Worm (Caenorhabditis elegans) whole organism, L3 larva: ENCODE results near the gene Y39G8B.9.
A peak's percentile ranks its signal among the peaks of the same experiment; 100 is the strongest.
"Not testable (repeated sequence)": the region's sequence is repeated elsewhere in the genome, so short reads cannot be mapped to it uniquely, and the experiment has no call there.

Experiments used
- R02D3.7 ChIP-seq: fragments of 150-350 bp; optimal IDR thresholded peaks from 2 replicates; lab custom pipeline; 2014; ENCODE audit warnings: missing biosample characterization, missing genetic modification characterization
- ama-1 ChIP-seq: fragments of 150-350 bp; optimal IDR thresholded peaks from 2 replicates; lab custom pipeline; 2018
- ceh-16 ChIP-seq: sonication (generic microtip); optimal IDR thresholded peaks from 2 replicates; lab custom pipeline; 2017; ENCODE audit warnings: missing biosample characterization, missing genetic modification characterization
- ceh-28 ChIP-seq: fragments of 150-350 bp; optimal IDR thresholded peaks from 2 replicates; lab custom pipeline; 2014; ENCODE audit warnings: missing biosample characterization, missing genetic modification reagents, missing genetic modification characterization
- ceh-82 ChIP-seq: fragments of 150-350 bp; optimal IDR thresholded peaks from 2 replicates; lab custom pipeline; 2014; ENCODE audit warnings: missing biosample characterization, missing genetic modification characterization
- daf-12 ChIP-seq: fragments of 150-350 bp; optimal IDR thresholded peaks from 2 replicates; lab custom pipeline; 2014; ENCODE audit warnings: missing biosample characterization, missing genetic modification reagents, missing genetic modification characterization
- elt-1 ChIP-seq: fragments of 150-350 bp; optimal IDR thresholded peaks from 2 replicates; lab custom pipeline; 2014; ENCODE audit warnings: missing biosample characterization, missing genetic modification characterization
- elt-3 ChIP-seq, 3 experiments: fragments of 150-350 bp in 1 of 3; sonication (generic microtip) in 2 of 3; optimal IDR thresholded peaks; 2 replicates in 2 of 3; 4 replicates in 1 of 3; lab custom pipeline; 2014 to 2017; ENCODE audit warnings: missing biosample characterization in 3 of 3, missing genetic modification characterization in 3 of 3
- eor-1 ChIP-seq, 2 experiments: fragments of 150-350 bp; optimal IDR thresholded peaks; 2 replicates each; lab custom pipeline; 2014 to 2018; ENCODE audit warnings: missing biosample characterization in 2 of 2, missing genetic modification characterization in 2 of 2
- fkh-10 ChIP-seq: sonication (generic microtip); optimal IDR thresholded peaks from 2 replicates; lab custom pipeline; 2017; ENCODE audit warnings: missing biosample characterization, missing genetic modification reagents, missing genetic modification characterization
- hmg-11 ChIP-seq: sonication (generic microtip); optimal IDR thresholded peaks from 2 replicates; lab custom pipeline; 2016; ENCODE audit warnings: missing genetic modification characterization, missing compliant biosample characterization
- jun-1 ChIP-seq: fragments of 150-350 bp; optimal IDR thresholded peaks from 2 replicates; lab custom pipeline; 2014; ENCODE audit warnings: missing biosample characterization, missing genetic modification reagents, missing genetic modification characterization
- lin-39 ChIP-seq: fragments of 150-350 bp; optimal IDR thresholded peaks from 2 replicates; lab custom pipeline; 2018; ENCODE audit warnings: missing biosample characterization, missing genetic modification reagents, missing genetic modification characterization
- mml-1 ChIP-seq: fragments of 150-350 bp; sonication (generic microtip); optimal IDR thresholded peaks from 3 replicates; lab custom pipeline; 2014; ENCODE audit warnings: missing biosample characterization, missing genetic modification characterization
- nfya-1 ChIP-seq: sonication (generic microtip); optimal IDR thresholded peaks from 2 replicates; lab custom pipeline; 2017; ENCODE audit warnings: missing genetic modification characterization, mild to moderate bottlenecking, missing compliant biosample characterization, antibody characterized with exemption, moderate library complexity; ENCODE audit not compliant: insufficient read depth
- nhr-11 ChIP-seq: fragments of 150-350 bp; optimal IDR thresholded peaks from 2 replicates; lab custom pipeline; 2014; ENCODE audit warnings: missing biosample characterization, missing genetic modification characterization
- nhr-23 ChIP-seq: fragments of 150-350 bp; optimal IDR thresholded peaks from 2 replicates; lab custom pipeline; 2014; ENCODE audit warnings: missing biosample characterization, missing genetic modification reagents, missing genetic modification characterization
- nhr-237 ChIP-seq: fragments of 150-350 bp; optimal IDR thresholded peaks from 2 replicates; lab custom pipeline; 2014; ENCODE audit warnings: missing biosample characterization, missing genetic modification characterization
- nhr-25 ChIP-seq: sonication (generic microtip); optimal IDR thresholded peaks from 2 replicates; lab custom pipeline; 2017; ENCODE audit warnings: missing biosample characterization, missing genetic modification characterization
- nhr-67 ChIP-seq: fragments of 150-350 bp; optimal IDR thresholded peaks from 2 replicates; lab custom pipeline; 2014; ENCODE audit warnings: missing biosample characterization, missing genetic modification characterization
- pha-4 ChIP-seq: fragments of 150-350 bp; optimal IDR thresholded peaks from 2 replicates; lab custom pipeline; 2014; ENCODE audit warnings: missing biosample characterization, missing genetic modification reagents, missing genetic modification characterization
- tbx-2 ChIP-seq: sonication (generic microtip); optimal IDR thresholded peaks from 2 replicates; lab custom pipeline; 2016; ENCODE audit warnings: mild to moderate bottlenecking, missing genetic modification characterization, missing compliant biosample characterization
- unc-39 ChIP-seq: sonication (generic microtip); optimal IDR thresholded peaks from 4 replicates; lab custom pipeline; 2017; ENCODE audit warnings: missing biosample characterization, missing genetic modification characterization
- zag-1 ChIP-seq: fragments of 150-350 bp; optimal IDR thresholded peaks from 2 replicates; lab custom pipeline; 2014; ENCODE audit warnings: missing biosample characterization, missing genetic modification characterization
- ztf-11 ChIP-seq: fragments of 150-350 bp; optimal IDR thresholded peaks from 2 replicates; lab custom pipeline; 2014; ENCODE audit warnings: missing biosample characterization, missing genetic modification characterization
- ztf-4 ChIP-seq: fragments of 150-350 bp; optimal IDR thresholded peaks from 2 replicates; lab custom pipeline; 2014; ENCODE audit warnings: missing biosample characterization, missing genetic modification characterization

The Y39G8B.9 gene

ce11 chrII:14018192-14018591, 37.0 kb downstream of the Y39G8B.9 start (continued):
- TF ChIP-seq fkh-10 (GFP tag; lab: Kevin White, UChicago), result no peak
- no peak for TF ChIP-seq elt-1
- no peak for TF ChIP-seq zag-1
- TF ChIP-seq mml-1 (tag; lab: Kevin White, UChicago), result no peak
- TF ChIP-seq nfya-1 (tag; lab: Kevin White, UChicago), result peak; percentile 74
- peak; percentile 71 for TF ChIP-seq tbx-2 (tag; lab: Kevin White, UChicago)
- TF ChIP-seq ceh-82 (tag; lab: Kevin White, UChicago), result peak; percentile 55
- TF ChIP-seq nhr-237 (tag; lab: Kevin White, UChicago), result no peak
- TF ChIP-seq elt-3 (tag; optimal IDR thresholded peaks at IDR 0.05; lab: Kevin White, UChicago), result no peak
- peak; percentile 41 for TF ChIP-seq R02D3.7 (tag; lab: Kevin White, UChicago)
- TF ChIP-seq ztf-11 (tag; lab: Kevin White, UChicago), result no peak
- TF ChIP-seq daf-12 (tag; lab: Kevin White, UChicago), result no peak
- TF ChIP-seq ztf-4 (tag; lab: Kevin White, UChicago), result no peak
- no peak for TF ChIP-seq nhr-67 (tag; lab: Kevin White, UChicago)
- peak; percentile 65 for TF ChIP-seq nhr-25 (tag; lab: Kevin White, UChicago)
- TF ChIP-seq pha-4 (tag; lab: Kevin White, UChicago), result peak; percentile 52
- TF ChIP-seq hmg-11 (tag; lab: Kevin White, UChicago), result peak; percentile 75
- peak; percentile 26 for TF ChIP-seq jun-1 (tag; lab: Kevin White, UChicago)
- TF ChIP-seq lin-39, result peak; percentile 50

- no peak for TF ChIP-seq elt-3 (tag; optimal IDR thresholded peaks at IDR 0.05; lab: Kevin White, UChicago)
- TF ChIP-seq ceh-28 (tag; lab: Kevin White, UChicago), result peak; percentile 83
- TF ChIP-seq nhr-11, result no peak
- TF ChIP-seq nhr-23 (tag; lab: Kevin White, UChicago), result no peak
- no peak for TF ChIP-seq unc-39 (tag; lab: Kevin White, UChicago)
- no peak for TF ChIP-seq zag-1
- TF ChIP-seq tbx-2 (tag; lab: Kevin White, UChicago), result no peak
- TF ChIP-seq ztf-11 (tag; lab: Kevin White, UChicago), result no peak
- TF ChIP-seq, all 47 proteins: peak for 1
Measured at ce11 chrII:14018887-14019286, 37.7 kb downstream of the Y39G8B.9 start.

- TF ChIP-seq eor-1 (tag; optimal IDR thresholded peaks at IDR 0.05; lab: Kevin White, UChicago); ama-1 (lab: Kevin White, UChicago); ceh-16 (tag; lab: Kevin White, UChicago): not testable (repeated sequence)
Measured at ce11 chrII:14021230-14021629, 40.1 kb downstream of the Y39G8B.9 start, which contains the start of gene F01D5.10. F01D5.10 (minus strand) TSS chrII:14021330.
